Worm (Caenorhabditis elegans) whole organism, young adult: ENCODE data around the gene B0393.9.
"Not testable (repeated sequence)": the region's sequence is repeated elsewhere in the genome, so short reads cannot be mapped to it uniquely, and the experiment has no call there.

Experiments
- B0261.1 ChIP-seq: sonication (generic microtip); optimal IDR thresholded peaks from 2 replicates; lab custom pipeline; 2016; ENCODE audit warnings: mild to moderate bottlenecking, missing genetic modification characterization, moderate library complexity, missing compliant biosample characterization
- C06A6.2 ChIP-seq: fragments of 200-800 bp; sonication (Bioruptor generic); conservative IDR thresholded peaks from 2 replicates; pipeline ENCODE4 v1.3.6; 2022; ENCODE audit warnings: missing genetic modification characterization, missing compliant biosample characterization
- C17E4.6 ChIP-seq: fragments of 200-800 bp; sonication (Bioruptor generic); IDR thresholded peaks from 2 replicates; pipeline ENCODE4 v1.3.6; 2022; ENCODE audit warnings: missing genetic modification reagents, missing genetic modification characterization, missing compliant biosample characterization
- F10E7.11 ChIP-seq: sonication (generic microtip); optimal IDR thresholded peaks from 2 replicates; lab custom pipeline; 2017; ENCODE audit warnings: mild to moderate bottlenecking, missing genetic modification characterization, moderate library complexity, missing compliant biosample characterization
- F33H1.4 ChIP-seq: fragments of 200-800 bp; sonication (Bioruptor generic); IDR thresholded peaks from 2 replicates; pipeline ENCODE4 v1.3.6; 2022; ENCODE audit warnings: missing genetic modification reagents, missing genetic modification characterization, missing compliant biosample characterization
- F57A8.1 ChIP-seq: fragments of 200-800 bp; sonication (Bioruptor generic); optimal IDR thresholded peaks from 2 replicates; lab custom pipeline; 2018; ENCODE audit warnings: mild to moderate bottlenecking, missing genetic modification characterization, moderate library complexity, missing compliant biosample characterization
- K11D2.4 ChIP-seq: fragments of 200-800 bp; sonication (Bioruptor generic); IDR thresholded peaks from 2 replicates; pipeline ENCODE4 v1.3.6; 2022; ENCODE audit warnings: missing genetic modification reagents, missing genetic modification characterization, missing compliant biosample characterization
- ama-1 ChIP-seq, 3 experiments: fragments of 150-350 bp in 1 of 3; sonication (generic microtip) in 2 of 3; optimal IDR thresholded peaks; 2 replicates each; lab custom pipeline; 2014 to 2018; ENCODE audit warnings: missing biosample characterization in 2 of 3, missing genetic modification characterization in 2 of 3, missing genetic modification reagents in 2 of 3
- attf-3 ChIP-seq: fragments of 200-800 bp; sonication (Bioruptor generic); conservative IDR thresholded peaks from 2 replicates; pipeline ENCODE4 v1.3.6; 2022; ENCODE audit warnings: missing genetic modification reagents, missing genetic modification characterization, missing compliant biosample characterization
- cebp-1 ChIP-seq, 2 experiments: fragments of 200-800 bp in 1 of 2; sonication (Bioruptor generic) in 1 of 2; sonication (generic microtip) in 1 of 2; IDR thresholded peaks in 1 of 2; optimal IDR thresholded peaks in 1 of 2; 2 replicates each; pipeline versions ENCODE4 v1.3.6 to Lab custom; 2017 to 2022; ENCODE audit warnings: missing compliant biosample characterization in 2 of 2, missing genetic modification characterization in 2 of 2, mild to moderate bottlenecking in 1 of 2, missing genetic modification reagents in 1 of 2, moderate library complexity in 1 of 2
- ceh-100 ChIP-seq: fragments of 200-800 bp; sonication (Bioruptor generic); IDR thresholded peaks from 2 replicates; pipeline ENCODE4 v1.3.6; 2022; ENCODE audit warnings: missing genetic modification reagents, missing genetic modification characterization, missing compliant biosample characterization
- ceh-91 ChIP-seq: fragments of 200-800 bp; sonication (Bioruptor generic); IDR thresholded peaks from 2 replicates; pipeline ENCODE4 v1.3.6; 2022; ENCODE audit warnings: missing genetic modification reagents, missing genetic modification characterization, missing compliant biosample characterization
- dox-1 ChIP-seq: fragments of 200-800 bp; sonication (Bioruptor generic); IDR thresholded peaks from 2 replicates; pipeline ENCODE4 v1.3.6; 2022; ENCODE audit warnings: missing genetic modification reagents, missing genetic modification characterization, missing compliant biosample characterization
- efl-1 ChIP-seq: fragments of 150-350 bp; optimal IDR thresholded peaks from 2 replicates; lab custom pipeline; 2014; ENCODE audit warnings: missing biosample characterization, missing genetic modification reagents, missing genetic modification characterization
- egl-18 ChIP-seq: fragments of 200-800 bp; sonication (Bioruptor generic); IDR thresholded peaks from 2 replicates; pipeline ENCODE4 v1.3.6; 2022; ENCODE audit warnings: missing genetic modification reagents, missing genetic modification characterization, missing compliant biosample characterization
- egrh-3 ChIP-seq: fragments of 200-800 bp; sonication (Bioruptor generic); IDR thresholded peaks from 2 replicates; pipeline ENCODE4 v1.3.6; 2022; ENCODE audit warnings: missing genetic modification reagents, missing genetic modification characterization, missing compliant biosample characterization
- ekl-4 ChIP-seq: fragments of 200-800 bp; sonication (Bioruptor generic); IDR thresholded peaks from 2 replicates; pipeline ENCODE4 v1.3.6; 2022; ENCODE audit warnings: missing genetic modification reagents, missing genetic modification characterization, missing compliant biosample characterization
- hmg-20 ChIP-seq: fragments of 200-800 bp; sonication (Bioruptor generic); IDR thresholded peaks from 2 replicates; pipeline ENCODE4 v1.3.6; 2022; ENCODE audit warnings: missing genetic modification reagents, missing genetic modification characterization, missing compliant biosample characterization
- lin-35 ChIP-seq, 3 experiments: fragments of 150-350 bp in 2 of 3; sonication (generic microtip) in 1 of 3; optimal IDR thresholded peaks; 2 replicates each; lab custom pipeline; 2014 to 2018; ENCODE audit warnings: missing biosample characterization in 3 of 3, missing genetic modification characterization in 3 of 3, missing genetic modification reagents in 3 of 3
- lin-40 ChIP-seq: sonication (generic microtip); optimal IDR thresholded peaks from 2 replicates; lab custom pipeline; 2016; ENCODE audit warnings: missing genetic modification characterization, mild to moderate bottlenecking, missing compliant biosample characterization, missing genotype, missing genetic modification reagents
- lir-1 ChIP-seq: fragments of 200-800 bp; sonication (Bioruptor generic); conservative IDR thresholded peaks from 2 replicates; pipeline ENCODE4 v1.3.6; 2022; ENCODE audit warnings: missing genetic modification reagents, missing genetic modification characterization, missing compliant biosample characterization
- lsy-27 ChIP-seq: sonication (generic microtip); optimal IDR thresholded peaks from 2 replicates; lab custom pipeline; 2017; ENCODE audit warnings: missing genetic modification characterization, mild to moderate bottlenecking, missing compliant biosample characterization, antibody characterized with exemption, missing genotype, borderline replicate concordance; ENCODE audit not compliant: insufficient read depth
- madf-8 ChIP-seq: fragments of 200-800 bp; sonication (Bioruptor generic); conservative IDR thresholded peaks from 2 replicates; pipeline ENCODE4 v1.3.6; 2022; ENCODE audit warnings: missing genetic modification reagents, missing genetic modification characterization, missing compliant biosample characterization
- nhr-120 ChIP-seq: fragments of 200-800 bp; sonication (Bioruptor generic); IDR thresholded peaks from 2 replicates; pipeline ENCODE4 v1.3.6; 2022; ENCODE audit warnings: missing genetic modification characterization, missing compliant biosample characterization
- nhr-80 ChIP-seq: sonication (generic microtip); optimal IDR thresholded peaks from 2 replicates; lab custom pipeline; 2016; ENCODE audit warnings: missing genetic modification characterization, missing compliant biosample characterization
- pbrm-1 ChIP-seq: fragments of 200-800 bp; sonication (Bioruptor generic); IDR thresholded peaks from 2 replicates; pipeline ENCODE4 v1.3.6; 2022; ENCODE audit warnings: missing genetic modification reagents, missing genetic modification characterization, missing compliant biosample characterization
- pha-4 ChIP-seq: fragments of 150-350 bp; sonication (generic microtip); optimal IDR thresholded peaks from 2 replicates; lab custom pipeline; 2014; ENCODE audit warnings: missing biosample characterization, missing genetic modification reagents, missing genetic modification characterization
- rcor-1 ChIP-seq: fragments of 200-800 bp; sonication (Bioruptor generic); IDR thresholded peaks from 2 replicates; pipeline ENCODE4 v1.3.6; 2022; ENCODE audit warnings: missing genetic modification reagents, missing genetic modification characterization, missing compliant biosample characterization
- sdz-38 ChIP-seq: sonication (generic microtip); optimal IDR thresholded peaks from 2 replicates; lab custom pipeline; 2016; ENCODE audit warnings: missing genotype, missing genetic modification characterization, missing compliant biosample characterization
- snpc-1.1 ChIP-seq: sonication (generic microtip); optimal IDR thresholded peaks from 2 replicates; lab custom pipeline; 2017; ENCODE audit warnings: missing genetic modification characterization, mild to moderate bottlenecking, missing compliant biosample characterization, antibody characterized with exemption, moderate library complexity, missing genotype, missing genetic modification reagents; ENCODE audit not compliant: insufficient read depth
- snpc-3.4 ChIP-seq: sonication (generic microtip); optimal IDR thresholded peaks from 2 replicates; lab custom pipeline; 2017; ENCODE audit warnings: missing genetic modification characterization, mild to moderate bottlenecking, missing compliant biosample characterization, antibody characterized with exemption, moderate library complexity, missing genotype, missing genetic modification reagents
- tbp1 ChIP-seq: fragments of 200-800 bp; sonication (Bioruptor generic); optimal IDR thresholded peaks from 2 replicates; lab custom pipeline; 2018; ENCODE audit warnings: mild to moderate bottlenecking, missing genetic modification characterization, missing compliant biosample characterization
- zfh-2 ChIP-seq: fragments of 200-800 bp; sonication (Bioruptor generic); conservative IDR thresholded peaks from 2 replicates; pipeline ENCODE4 v1.3.6; 2022; ENCODE audit warnings: missing genetic modification reagents, missing genetic modification characterization, missing compliant biosample characterization
- ztf-3 ChIP-seq: fragments of 200-800 bp; sonication (Bioruptor generic); optimal IDR thresholded peaks from 2 replicates; lab custom pipeline; 2018; ENCODE audit warnings: mild to moderate bottlenecking, missing genetic modification characterization, missing compliant biosample characterization
- ztf-6 ChIP-seq: fragments of 200-800 bp; sonication (Bioruptor generic); IDR thresholded peaks from 2 replicates; pipeline ENCODE4 v1.3.6; 2022; ENCODE audit warnings: missing genetic modification reagents, missing genetic modification characterization, missing compliant biosample characterization

B0393.9 gene

ce11 chrIII:4742620-4743019 is 37.3 kb downstream of the B0393.9 start, which contains the start of gene twk-6:
Gene twk-6, plus strand, starts transcription at chrIII:4742920.
- TF ChIP-seq snpc-3.4; egrh-3; dox-1 (GFP tag; lab: Robert Waterston, UW): not testable (repeated sequence)
- TF ChIP-seq, all 124 proteins: peak for 0; not testable (repeated sequence) for 124

ce11 chrIII:4740820-4741219 is 39.1 kb downstream of the B0393.9 start:
- no peak for TF ChIP-seq lir-1 (GFP tag; lab: Robert Waterston, UW)
- TF ChIP-seq tbp1 (GFP tag; lab: Kevin White, UChicago) = no peak
- no peak for TF ChIP-seq pha-4 (tag; lab: Kevin White, UChicago)
- TF ChIP-seq lin-35 (GFP tag; optimal IDR thresholded peaks at IDR 0.05; lab: Kevin White, UChicago) = no peak
- no peak for TF ChIP-seq cebp-1 (GFP tag; IDR thresholded peaks at IDR 0.05; lab: Robert Waterston, UW)
- peak; percentile 48 for TF ChIP-seq cebp-1 (tag; optimal IDR thresholded peaks at IDR 0.05; lab: Kevin White, UChicago)
- peak; percentile 32 for TF ChIP-seq nhr-80 (tag; lab: Kevin White, UChicago)
- no peak for TF ChIP-seq ztf-6 (GFP tag; lab: Robert Waterston, UW)
- TF ChIP-seq snpc-1.1 (tag; lab: Kevin White, UChicago) = no peak
- TF ChIP-seq ama-1 (optimal IDR thresholded peaks at IDR 0.05; lab: Kevin White, UChicago) = no peak
- no peak for TF ChIP-seq ama-1 (GFP tag; optimal IDR thresholded peaks at IDR 0.05; lab: Kevin White, UChicago)
- no peak for TF ChIP-seq nhr-120 (GFP tag; lab: Robert Waterston, UW)

- TF ChIP-seq F33H1.4 (GFP tag; lab: Robert Waterston, UW) (no peak), attf-3 (no peak), lsy-27 (no peak), ekl-4 (GFP tag; lab: Robert Waterston, UW) (no peak), madf-8 (GFP tag; lab: Robert Waterston, UW) (no peak), B0261.1 (tag; lab: Kevin White, UChicago) (no peak), nhr-120 (GFP tag; lab: Robert Waterston, UW) (no peak), lin-35 (GFP tag; optimal IDR thresholded peaks at IDR 0.05; lab: Kevin White, UChicago) (no peak), nhr-80 (tag; lab: Kevin White, UChicago) (no peak), ceh-100 (GFP tag; lab: Robert Waterston, UW) (no peak), ztf-3 (GFP tag; lab: Kevin White, UChicago) (no peak)
Measured at ce11 chrIII:4739975-4740374, 40.0 kb downstream of the B0393.9 start, which contains the start of gene ras-2. Gene ras-2, minus strand, starts transcription at chrIII:4740075.

- TF ChIP-seq F10E7.11 (tag; lab: Kevin White, UChicago) = no peak
- TF ChIP-seq, all 124 proteins: peak for 0
Measured at ce11 chrIII:4735443-4735842, 44.5 kb downstream of the B0393.9 start, which contains the start of gene F17C8.7. Gene F17C8.7, plus strand, starts transcription at chrIII:4735743.

ce11 chrIII:4734056-4734455 is 45.9 kb downstream of the B0393.9 start, which contains the start of gene F17C8.9:
Gene F17C8.9, plus strand, starts transcription at chrIII:4734356.
- TF ChIP-seq egl-18 (GFP tag; lab: Robert Waterston, UW) = no peak
- no peak for TF ChIP-seq F57A8.1 (GFP tag; lab: Kevin White, UChicago)
- TF ChIP-seq zfh-2 (GFP tag; lab: Robert Waterston, UW) = no peak
- no peak for TF ChIP-seq efl-1 (GFP tag; lab: Kevin White, UChicago)
- no peak for TF ChIP-seq rcor-1
- TF ChIP-seq ceh-100 (GFP tag; lab: Robert Waterston, UW) = no peak
- TF ChIP-seq pbrm-1 (GFP tag; lab: Robert Waterston, UW) = no peak
- no peak for TF ChIP-seq C06A6.2 (GFP tag; lab: Robert Waterston, UW)
- no peak for TF ChIP-seq madf-8 (GFP tag; lab: Robert Waterston, UW)
- no peak for TF ChIP-seq hmg-20 (GFP tag; lab: Robert Waterston, UW)
- TF ChIP-seq C17E4.6 (GFP tag; lab: Robert Waterston, UW) = no peak
- TF ChIP-seq ceh-91 (GFP tag; lab: Robert Waterston, UW) = no peak
- TF ChIP-seq K11D2.4 (GFP tag; lab: Robert Waterston, UW) = no peak
- no peak for TF ChIP-seq sdz-38 (tag; lab: Kevin White, UChicago)
- no peak for TF ChIP-seq tbp1 (GFP tag; lab: Kevin White, UChicago)
- no peak for TF ChIP-seq lin-35 (GFP tag; optimal IDR thresholded peaks at IDR 0.05; lab: Kevin White, UChicago)
- no peak for TF ChIP-seq snpc-1.1 (tag; lab: Kevin White, UChicago)
- no peak for TF ChIP-seq lin-40 (tag; lab: Kevin White, UChicago)
- TF ChIP-seq nhr-80 (tag; lab: Kevin White, UChicago) = no peak
